Fruit fly (Drosophila melanogaster): ENCODE results near the gene CG17154.

The CG17154 gene

DNA sequence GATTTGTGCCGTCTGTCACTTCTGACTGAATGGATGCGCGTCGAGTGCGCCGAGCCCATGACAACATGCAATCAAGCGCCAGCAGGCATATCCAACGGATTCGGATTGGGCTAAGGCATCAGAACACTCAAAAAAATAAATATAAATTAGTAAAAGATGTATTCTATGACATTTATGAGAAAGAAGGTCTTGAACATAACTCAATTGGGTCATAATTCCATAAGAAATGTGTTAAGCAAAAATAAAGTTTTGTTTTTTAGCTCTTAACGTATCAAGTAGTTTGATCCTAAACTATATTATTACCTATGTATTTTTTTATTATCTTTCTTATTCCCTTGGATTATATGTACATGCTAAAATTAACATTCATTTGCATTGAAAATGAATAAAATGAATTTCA lies 25.2 kb downstream of the CG17154 start:
- no peak for TF ChIP-seq Dll (optimal IDR thresholded peaks at IDR 0.05)

DNA sequence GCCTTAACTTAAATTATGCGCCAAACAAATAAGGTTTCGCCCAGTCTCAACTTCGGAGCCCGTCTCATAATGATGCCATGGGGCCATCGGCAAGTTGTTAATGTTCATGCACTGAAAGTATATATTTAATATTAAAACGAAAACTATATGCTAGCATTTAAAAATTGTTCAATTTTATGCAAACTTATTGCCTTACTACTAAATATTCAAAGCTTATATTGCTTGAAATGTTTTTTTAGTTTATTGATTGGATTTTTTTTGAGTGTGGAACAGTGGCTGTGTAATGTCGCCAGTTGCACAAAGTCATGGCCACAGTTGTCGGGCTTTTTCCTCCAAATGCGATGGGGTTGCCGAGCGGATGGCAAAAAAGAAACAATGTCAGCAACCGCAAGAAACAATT lies 25.8 kb downstream of the CG17154 start:
- TF ChIP-seq psq (optimal IDR thresholded peaks at IDR 0.05) (no peak), Dll (optimal IDR thresholded peaks at IDR 0.05) (no peak), usp (GFP tag; optimal IDR thresholded peaks at IDR 0.05) (no peak), CG8478 (optimal IDR thresholded peaks at IDR 0.05) (no peak), EcR (GFP tag; optimal IDR thresholded peaks at IDR 0.05) (no peak), pan (optimal IDR thresholded peaks at IDR 0.05) (no peak)

DNA sequence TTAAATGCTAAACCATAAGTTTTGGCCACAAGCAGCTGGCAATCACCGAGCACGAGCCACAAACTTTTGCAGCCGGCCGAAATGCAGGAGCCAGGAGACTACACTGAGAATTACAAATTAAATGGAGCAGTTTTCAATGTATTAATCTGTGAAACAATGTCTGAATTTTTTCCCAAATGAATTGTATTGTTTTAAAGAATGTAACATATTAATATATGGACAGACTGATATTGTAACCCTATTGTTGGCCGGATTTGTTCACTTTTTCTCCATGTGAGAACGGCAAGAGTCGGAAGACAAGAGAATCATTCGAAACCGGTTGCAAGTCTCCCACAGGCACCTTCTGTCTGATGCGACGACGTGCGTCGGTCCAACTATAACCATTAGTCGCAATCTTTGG lies 26.7 kb downstream of the CG17154 start:
- TF ChIP-seq CG8478 (optimal IDR thresholded peaks at IDR 0.05) (no peak), psq (optimal IDR thresholded peaks at IDR 0.05) (no peak), EcR (GFP tag; optimal IDR thresholded peaks at IDR 0.05) (no peak), pan (optimal IDR thresholded peaks at IDR 0.05) (no peak), Dll (optimal IDR thresholded peaks at IDR 0.05) (no peak), usp (GFP tag; optimal IDR thresholded peaks at IDR 0.05) (no peak)

DNA sequence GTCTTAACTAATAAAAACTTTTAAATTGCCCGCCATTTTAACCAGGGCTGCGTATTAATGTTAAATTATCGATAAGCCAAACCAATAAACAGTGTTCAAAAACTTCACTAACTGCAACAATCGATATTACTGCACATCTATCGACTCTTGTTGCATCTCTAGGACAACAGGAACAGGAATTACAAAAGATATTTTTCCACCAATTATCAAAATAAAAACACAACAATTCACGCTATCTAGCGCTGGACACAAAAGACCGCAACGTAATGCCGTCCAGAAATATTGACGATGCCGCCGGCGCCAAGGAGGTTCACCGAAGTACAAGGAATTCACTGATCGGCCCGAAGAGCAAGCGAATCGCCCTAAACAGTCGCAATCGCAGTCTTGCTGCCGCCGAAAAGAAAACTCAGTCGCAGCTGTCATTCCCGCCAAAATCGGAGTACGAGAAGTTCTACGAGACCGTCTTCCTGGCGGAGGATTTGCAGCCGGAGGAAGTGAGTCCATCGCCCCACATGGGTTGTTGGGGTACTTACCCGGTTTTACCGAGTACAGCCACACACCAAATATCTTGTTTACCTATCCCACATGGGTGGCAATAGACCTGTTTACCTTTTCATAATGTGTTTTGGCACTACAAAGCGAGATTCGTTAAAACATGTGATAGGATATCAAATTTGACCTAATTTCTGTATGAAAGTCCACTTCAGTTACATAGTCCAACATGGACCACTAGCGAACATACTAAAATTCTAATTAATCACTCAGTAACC lies 27.7 kb downstream of the CG17154 start, which contains the start of gene vers:
vers (plus strand) TSS at position 136 of the 770 bp plus-strand sequence.
- TF ChIP-seq CG8478 (optimal IDR thresholded peaks at IDR 0.05) (no peak), psq (optimal IDR thresholded peaks at IDR 0.05) (no peak), EcR (GFP tag; optimal IDR thresholded peaks at IDR 0.05) (no peak), pan (optimal IDR thresholded peaks at IDR 0.05) (no peak), usp (GFP tag; optimal IDR thresholded peaks at IDR 0.05) (no peak), Dll (optimal IDR thresholded peaks at IDR 0.05) (no peak)

DNA sequence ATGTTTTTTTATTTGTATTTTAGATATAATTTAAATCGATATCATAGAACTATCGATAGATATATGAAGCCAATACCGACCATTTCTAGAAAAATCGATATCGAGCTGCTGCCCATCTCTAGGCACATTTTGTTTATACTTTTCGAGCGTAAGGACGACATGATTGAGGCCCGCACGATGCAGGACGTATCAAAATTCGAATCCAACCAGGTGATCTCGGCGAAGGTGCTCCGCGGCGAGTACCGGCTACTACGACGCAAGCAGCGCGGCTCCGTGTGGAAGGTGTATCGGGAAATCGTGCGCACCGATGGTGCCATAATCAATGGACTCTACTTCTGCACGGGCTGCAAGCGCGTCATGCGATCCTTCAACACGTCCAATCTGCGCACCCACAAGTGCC lies 29.7 kb downstream of the CG17154 start, which contains the start of gene ssp:
ssp (plus strand) TSS at position 102 of the 400 bp plus-strand sequence.
- no peak for TF ChIP-seq CG8478 (optimal IDR thresholded peaks at IDR 0.05)
- no peak for TF ChIP-seq usp (GFP tag; optimal IDR thresholded peaks at IDR 0.05)
- TF ChIP-seq Dll (optimal IDR thresholded peaks at IDR 0.05) = no peak
- no peak for TF ChIP-seq pan (optimal IDR thresholded peaks at IDR 0.05)
- no peak for TF ChIP-seq EcR (GFP tag; optimal IDR thresholded peaks at IDR 0.05)
- TF ChIP-seq psq (optimal IDR thresholded peaks at IDR 0.05) = no peak

DNA sequence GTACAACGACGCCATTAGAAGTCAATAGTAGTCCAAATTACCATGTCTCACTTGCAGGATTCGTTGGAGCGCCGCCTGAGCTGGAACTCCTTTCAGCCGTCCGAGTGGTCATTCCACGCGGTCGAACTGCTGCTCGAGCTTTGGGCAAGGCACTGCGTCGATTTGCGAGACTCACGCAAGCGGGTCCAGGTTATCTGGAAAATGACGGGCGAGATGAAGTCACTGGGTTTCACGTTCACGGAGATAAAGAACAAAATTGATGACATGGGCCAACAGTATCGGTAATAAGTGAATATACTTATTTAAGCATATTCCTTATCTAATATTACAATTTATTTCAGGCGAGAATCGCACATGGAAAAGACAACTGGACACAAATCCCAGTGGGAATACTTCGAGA lies 30.2 kb downstream of the CG17154 start:
- TF ChIP-seq CG8478 (optimal IDR thresholded peaks at IDR 0.05) = no peak
- no peak for TF ChIP-seq pan (optimal IDR thresholded peaks at IDR 0.05)
- TF ChIP-seq EcR (GFP tag; optimal IDR thresholded peaks at IDR 0.05) = no peak
- no peak for TF ChIP-seq psq (optimal IDR thresholded peaks at IDR 0.05)
- TF ChIP-seq usp (GFP tag; optimal IDR thresholded peaks at IDR 0.05) = no peak
- TF ChIP-seq Dll (optimal IDR thresholded peaks at IDR 0.05) = no peak

DNA sequence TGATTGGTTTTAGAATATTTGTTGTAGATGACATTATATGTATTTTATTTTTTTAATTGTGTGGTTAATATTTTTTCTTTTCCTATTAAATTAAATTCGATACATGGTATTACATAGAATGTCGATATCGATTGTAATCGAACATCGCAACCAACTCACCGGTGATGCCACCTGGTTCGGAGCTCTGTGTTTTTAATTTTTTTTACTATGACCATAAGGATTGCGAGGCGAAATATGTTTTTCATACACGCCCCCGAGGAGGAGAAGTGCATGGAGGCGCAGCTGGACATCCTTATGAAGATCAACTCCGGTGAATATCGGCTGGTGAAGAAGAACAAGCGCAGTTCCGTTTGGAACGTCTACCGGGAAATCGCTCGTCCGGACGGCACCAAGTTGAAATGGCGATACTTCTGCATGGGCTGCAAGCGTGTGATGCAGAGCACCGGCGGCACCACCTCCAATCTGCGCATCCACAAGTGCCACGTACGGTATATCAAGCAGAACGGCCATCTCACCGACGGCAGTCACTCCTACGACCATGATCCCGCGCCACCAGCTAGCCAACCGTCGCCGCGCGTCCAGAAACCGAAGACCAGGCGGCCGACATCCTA lies 31.6 kb downstream of the CG17154 start, which contains the start of gene CG11560:
CG11560 (plus strand) TSS at position 145 of the 611 bp plus-strand sequence.
- TF ChIP-seq pan (optimal IDR thresholded peaks at IDR 0.05) (no peak), EcR (GFP tag; optimal IDR thresholded peaks at IDR 0.05) (no peak), psq (optimal IDR thresholded peaks at IDR 0.05) (no peak), Dll (optimal IDR thresholded peaks at IDR 0.05) (no peak), usp (GFP tag; optimal IDR thresholded peaks at IDR 0.05) (no peak), CG8478 (optimal IDR thresholded peaks at IDR 0.05) (no peak)

DNA sequence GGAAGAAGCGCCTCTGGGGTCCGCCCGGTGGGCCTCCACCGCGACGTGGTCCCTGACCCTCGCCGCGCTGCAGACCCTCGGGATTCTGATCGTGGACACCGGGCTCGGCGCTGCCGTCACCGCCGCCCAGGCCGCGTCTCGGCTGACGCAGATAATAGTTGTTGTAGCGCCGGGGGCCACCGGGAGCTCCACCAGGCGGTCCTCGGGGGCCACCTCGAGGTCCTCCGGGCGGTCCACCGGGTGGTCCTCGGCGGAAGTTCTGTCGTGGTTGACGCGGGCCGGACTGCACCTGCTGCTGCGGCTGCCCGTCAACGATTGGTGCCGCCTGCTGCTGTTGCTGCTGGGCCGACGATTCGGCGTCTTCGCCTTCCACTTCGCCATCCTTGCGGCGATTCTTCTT lies 34.5 kb downstream of the CG17154 start:
- TF ChIP-seq usp (GFP tag; optimal IDR thresholded peaks at IDR 0.05) (no peak), Dll (optimal IDR thresholded peaks at IDR 0.05) (no peak), psq (optimal IDR thresholded peaks at IDR 0.05) (no peak)

DNA sequence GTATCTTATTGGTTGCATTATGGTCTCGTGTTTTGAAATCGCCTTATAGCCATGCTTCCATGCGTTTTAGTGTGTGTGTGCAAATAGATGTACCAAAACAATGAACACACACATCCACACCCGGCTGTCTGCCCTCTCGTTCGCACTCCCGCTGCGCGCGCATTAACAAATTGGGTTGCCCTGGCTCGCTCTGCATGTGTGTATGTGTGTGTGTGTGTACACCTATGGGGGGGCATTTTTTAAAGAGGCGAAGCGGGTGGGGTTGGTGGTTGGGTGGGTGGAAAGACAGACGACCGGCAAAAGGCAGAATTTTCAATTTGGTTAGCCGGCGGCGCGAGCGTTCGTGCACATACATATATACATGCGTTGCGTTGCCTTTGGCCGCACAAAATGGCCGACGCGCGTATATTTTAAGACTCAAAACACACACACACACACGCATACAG lies 35.7 kb downstream of the CG17154 start:
- no peak for TF ChIP-seq EcR (GFP tag; optimal IDR thresholded peaks at IDR 0.05)
- TF ChIP-seq psq (optimal IDR thresholded peaks at IDR 0.05) = no peak
- TF ChIP-seq usp (GFP tag; optimal IDR thresholded peaks at IDR 0.05) = no peak
- no peak for TF ChIP-seq Dll (optimal IDR thresholded peaks at IDR 0.05)
- TF ChIP-seq CG8478 (optimal IDR thresholded peaks at IDR 0.05) = no peak
- TF ChIP-seq pan (optimal IDR thresholded peaks at IDR 0.05) = no peak

DNA sequence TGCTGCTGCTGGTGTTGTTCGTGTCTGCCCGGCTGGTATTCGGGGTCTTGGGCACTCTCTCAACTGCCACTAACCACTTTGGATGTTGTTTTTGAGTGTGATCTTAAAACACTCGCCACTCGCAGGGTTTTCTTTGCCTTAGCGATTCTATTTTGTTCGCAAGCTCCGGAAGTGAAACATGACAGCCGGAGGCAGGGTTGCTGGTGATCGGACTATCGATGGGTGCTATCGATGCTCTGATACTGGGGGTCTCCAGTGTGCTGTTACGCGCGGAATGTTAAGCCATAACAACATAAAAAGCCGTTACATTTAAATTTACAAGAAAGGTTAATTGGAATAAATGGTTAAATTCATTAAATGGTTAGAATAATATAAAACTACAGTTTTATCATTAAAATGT lies 36.5 kb downstream of the CG17154 start, which contains the start of gene yps:
yps (minus strand) TSS at position 176 of the 400 bp plus-strand sequence.
- TF ChIP-seq psq (optimal IDR thresholded peaks at IDR 0.05) = no peak

DNA sequence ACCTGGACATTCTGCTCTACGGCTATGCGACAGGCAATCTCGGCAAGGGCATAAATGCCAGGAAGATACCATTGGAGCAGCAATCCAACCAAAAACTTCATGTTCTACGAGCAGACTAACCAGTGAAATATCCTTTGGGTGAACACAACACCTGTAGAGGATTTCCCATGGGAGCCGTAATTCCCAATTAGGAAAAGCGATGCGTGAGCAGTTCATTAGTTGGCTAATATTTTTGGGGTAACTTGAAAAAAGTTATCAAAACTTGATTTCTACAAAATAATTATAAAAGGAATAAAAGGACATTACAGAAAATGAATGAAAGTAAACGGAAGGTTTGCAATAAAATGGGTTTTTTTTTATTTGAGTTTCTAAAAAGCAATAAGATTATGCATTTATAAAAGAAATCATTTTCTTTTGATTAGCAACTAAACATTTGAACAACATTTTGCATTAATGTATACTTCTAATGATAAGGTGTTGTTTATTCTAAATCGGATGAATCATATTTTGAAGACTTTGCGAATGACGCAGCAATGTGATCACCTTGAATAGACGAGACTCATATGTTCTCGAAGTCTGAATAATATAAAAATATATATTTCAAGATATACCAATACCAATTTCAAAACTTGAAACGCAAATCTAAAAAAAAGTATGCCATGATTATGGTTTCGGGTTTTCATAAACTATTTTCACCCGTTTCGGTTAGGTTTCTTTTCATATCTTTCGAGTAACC lies 39.0 kb downstream of the CG17154 start, which contains the start of the genes Ir68b and CG34241:
Ir68b (minus strand) TSS at position 101 of the 736 bp plus-strand sequence.
CG34241 (plus strand) TSS at position 686 of the 736 bp plus-strand sequence.
- no peak for TF ChIP-seq Dll (optimal IDR thresholded peaks at IDR 0.05)
- no peak for TF ChIP-seq pan (optimal IDR thresholded peaks at IDR 0.05)
- no peak for TF ChIP-seq psq (optimal IDR thresholded peaks at IDR 0.05)
- TF ChIP-seq usp (GFP tag; optimal IDR thresholded peaks at IDR 0.05) = no peak

DNA sequence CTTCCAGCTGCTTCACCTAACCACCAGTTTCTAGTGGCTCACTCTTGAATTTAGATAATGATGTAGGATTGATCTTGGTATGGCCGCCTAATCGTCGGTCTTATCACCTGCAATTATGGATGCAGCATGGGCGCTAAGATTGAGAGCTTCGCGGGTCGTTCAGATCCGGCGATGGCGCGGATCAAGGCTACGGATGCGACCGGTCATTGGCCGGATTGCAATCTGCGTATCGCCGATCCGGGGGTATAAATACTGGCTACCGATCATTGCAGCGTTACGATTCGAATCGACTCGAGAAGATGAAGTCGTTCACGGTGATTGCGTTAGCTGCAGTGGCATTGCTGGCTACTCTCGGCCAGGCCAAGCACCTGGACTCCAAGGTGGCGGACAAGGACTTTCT lies 40.7 kb downstream of the CG17154 start, which contains the start of gene Lsp2:
Lsp2 (plus strand) TSS at position 283 of the 400 bp plus-strand sequence.
- no peak for TF ChIP-seq EcR (GFP tag; optimal IDR thresholded peaks at IDR 0.05)
- TF ChIP-seq pan (optimal IDR thresholded peaks at IDR 0.05) = no peak
- no peak for TF ChIP-seq CG8478 (optimal IDR thresholded peaks at IDR 0.05)
- TF ChIP-seq psq (optimal IDR thresholded peaks at IDR 0.05) = no peak
- TF ChIP-seq Dll (optimal IDR thresholded peaks at IDR 0.05) = no peak
- no peak for TF ChIP-seq usp (GFP tag; optimal IDR thresholded peaks at IDR 0.05)
